Fruit fly (Drosophila melanogaster): Measurements from ENCODE around the gene CG34174.

The CG34174 gene

dm6 chr2L:2177969-2178809, 35.9 kb upstream of the CG34174 start, which contains the start of gene aop (continued):
- TF ChIP-seq jigr1 (GFP tag; IDR thresholded peaks at IDR 0.05): no peak
- TF ChIP-seq B-H2 (GFP tag; optimal IDR thresholded peaks at IDR 0.05): peak; percentile 36
- TF ChIP-seq CG18764 (GFP tag; optimal IDR thresholded peaks at IDR 0.05): peak; percentile 24
- TF ChIP-seq CG2202 (tag; optimal IDR thresholded peaks at IDR 0.05): peak; percentile 10
- peak; percentile 15 for TF ChIP-seq CG13624 (GFP tag; optimal IDR thresholded peaks at IDR 0.05)
- peak; percentile 11 for TF ChIP-seq Bteb2 (GFP tag; optimal IDR thresholded peaks at IDR 0.05)
- TF ChIP-seq CG5180 (GFP tag; optimal IDR thresholded peaks at IDR 0.05): peak; percentile 95
- TF ChIP-seq Atf-2 (GFP tag; optimal IDR thresholded peaks at IDR 0.05): no peak
- peak; percentile 97 for TF ChIP-seq CG15479 (GFP tag; optimal IDR thresholded peaks at IDR 0.05)
- TF ChIP-seq croc (GFP tag; conservative IDR thresholded peaks at IDR 0.05): no peak
- no peak for TF ChIP-seq Trl (optimal IDR thresholded peaks at IDR 0.05)
- peak; percentile 72 for TF ChIP-seq Trl (GFP tag; optimal IDR thresholded peaks at IDR 0.05)
- no peak for TF ChIP-seq CG9797 (GFP tag; optimal IDR thresholded peaks at IDR 0.05)
- TF ChIP-seq CG30431 (GFP tag; optimal IDR thresholded peaks at IDR 0.05): no peak
- no peak for TF ChIP-seq az2 (GFP tag; optimal IDR thresholded peaks at IDR 0.05)
- peak; percentile 72 for TF ChIP-seq CG8924 (tag; optimal IDR thresholded peaks at IDR 0.05)
- TF ChIP-seq tap (tag; optimal IDR thresholded peaks at IDR 0.05): peak; percentile 19
- TF ChIP-seq p53 (GFP tag; optimal IDR thresholded peaks at IDR 0.05): peak; percentile 98
- TF ChIP-seq CG13775 (GFP tag; optimal IDR thresholded peaks at IDR 0.05): no peak
- TF ChIP-seq CG2199 (GFP tag; IDR thresholded peaks at IDR 0.05): no peak
- TF ChIP-seq twi (tag; optimal IDR thresholded peaks at IDR 0.05): no peak
- no peak for TF ChIP-seq Lpt (GFP tag; optimal IDR thresholded peaks at IDR 0.05)
- TF ChIP-seq ci (GFP tag; IDR thresholded peaks at IDR 0.05): peak; percentile 75; the same call in 2 of the 3 replicates
- TF ChIP-seq CG12299 (tag; optimal IDR thresholded peaks at IDR 0.05): peak; percentile 16
- TF ChIP-seq CG32767 (GFP tag; IDR thresholded peaks at IDR 0.05): 0 out of 2 replicates have a peak, but pooled peaks have one; percentile 34
- peak; percentile 15 for TF ChIP-seq CG14710 (tag; optimal IDR thresholded peaks at IDR 0.05)
- TF ChIP-seq Eip74EF (GFP tag; optimal IDR thresholded peaks at IDR 0.05): peak in 1 of 2 experiments; percentile 49
- TF ChIP-seq z (GFP tag; IDR thresholded peaks at IDR 0.05): no peak; the same call in 2 of the 3 replicates
- no peak for TF ChIP-seq Rx (GFP tag; IDR thresholded peaks at IDR 0.05)
- TF ChIP-seq org-1 (GFP tag; optimal IDR thresholded peaks at IDR 0.05): no peak
- TF ChIP-seq pan (optimal IDR thresholded peaks at IDR 0.05): no peak
- TF ChIP-seq pan (GFP tag; optimal IDR thresholded peaks at IDR 0.05 in 1 of 2, IDR thresholded peaks at IDR 0.05 in 1 of 2): peak in 1 of 2 experiments; percentile 54
- TF ChIP-seq oc (tag; optimal IDR thresholded peaks at IDR 0.05): peak; percentile 21
- TF ChIP-seq CG18011 (GFP tag; optimal IDR thresholded peaks at IDR 0.05): no peak
- 0 out of 4 replicates have a peak, but pooled peaks have one; percentile 22 for TF ChIP-seq Dll (GFP tag; IDR thresholded peaks at IDR 0.05; ENCODE audit: partially characterized antibody)
- TF ChIP-seq CG6791 (GFP tag; IDR thresholded peaks at IDR 0.05; ENCODE audit: partially characterized antibody): no peak
- peak; percentile 48 for TF ChIP-seq CG17829 (tag; optimal IDR thresholded peaks at IDR 0.05)
- peak; percentile 88 for TF ChIP-seq Deaf1 (tag; optimal IDR thresholded peaks at IDR 0.05)
- peak; percentile 18 for TF ChIP-seq CG15696 (tag; optimal IDR thresholded peaks at IDR 0.05)
- peak; percentile 50 for TF ChIP-seq ac (GFP tag; optimal IDR thresholded peaks at IDR 0.05)
- peak; percentile 18 for TF ChIP-seq caup (GFP tag; optimal IDR thresholded peaks at IDR 0.05; ENCODE audit: severe bottlenecking)
- TF ChIP-seq Kr (GFP tag; optimal IDR thresholded peaks at IDR 0.05): no peak
- TF ChIP-seq Doc3 (GFP tag; IDR thresholded peaks at IDR 0.05; ENCODE audit: partially characterized antibody): no peak
- TF ChIP-seq wor (GFP tag; IDR thresholded peaks at IDR 0.05): no peak
- peak; percentile 27 for TF ChIP-seq Nf-YC (tag; optimal IDR thresholded peaks at IDR 0.05)
- no peak for TF ChIP-seq D (optimal IDR thresholded peaks at IDR 0.05)
- TF ChIP-seq D (GFP tag; optimal IDR thresholded peaks at IDR 0.05): peak; percentile 3
- peak; percentile 61; the same call in 1 of the 2 replicates for TF ChIP-seq CG42726 (GFP tag; IDR thresholded peaks at IDR 0.05; ENCODE audit: partially characterized antibody)
- TF ChIP-seq CG15514 (GFP tag; optimal IDR thresholded peaks at IDR 0.05): peak; percentile 16

All from whole organism, embryonic.